Fruit fly (Drosophila melanogaster): ENCODE measurements around the gene CG31189.

- TF ChIP-seq insv (optimal IDR thresholded peaks at IDR 0.05) (no peak), psq (optimal IDR thresholded peaks at IDR 0.05) (no peak), Myc (optimal IDR thresholded peaks at IDR 0.05) (no peak), ttk (optimal IDR thresholded peaks at IDR 0.05) (no peak), h (optimal IDR thresholded peaks at IDR 0.05) (no peak)
Measured at dm6 chr3R:21077577-21077976, 31.9 kb upstream of the CG31189 start.
